Worm (Caenorhabditis elegans): Measurements from ENCODE around the gene nurf-1.

DNA sequence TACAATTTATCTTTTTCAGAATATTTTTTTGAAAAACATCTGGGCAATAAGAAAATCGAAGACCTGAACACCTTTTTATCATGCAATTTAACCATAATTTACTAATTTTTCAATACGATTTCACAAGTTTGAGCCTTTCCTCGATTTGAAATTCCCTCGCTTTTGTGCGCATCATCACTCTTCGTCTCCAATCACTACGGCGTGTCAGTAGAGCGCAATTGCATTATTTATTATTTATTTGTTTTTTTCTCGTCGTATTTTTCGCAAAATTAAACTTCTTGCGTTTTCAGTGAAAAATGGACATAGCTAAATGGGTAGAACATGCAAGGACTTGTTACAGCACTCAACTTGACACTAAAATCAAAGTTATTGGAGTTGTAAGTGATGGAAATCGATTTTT, 50.6 kb downstream of the nurf-1 start, which contains the start of gene smg-8:
- TF ChIP-seq pha-4 (tag; optimal IDR thresholded peaks at IDR 0.05) (no peak), ets-4 (tag; optimal IDR thresholded peaks at IDR 0.05) (no peak), pqm-1 (tag; optimal IDR thresholded peaks at IDR 0.05) (no peak), odd-2 (tag; optimal IDR thresholded peaks at IDR 0.05) (no peak), mec-3 (tag; optimal IDR thresholded peaks at IDR 0.05; ENCODE audit: borderline replicate concordance) (no peak), rnt-1 (tag; optimal IDR thresholded peaks at IDR 0.05) (no peak), npax-4 (tag; optimal IDR thresholded peaks at IDR 0.05) (no peak), ama-1 (optimal IDR thresholded peaks at IDR 0.05) (no peak), fkh-6 (tag; optimal IDR thresholded peaks at IDR 0.05) (no peak), ceh-19 (GFP tag; optimal IDR thresholded peaks at IDR 0.05) (no peak), fkh-10 (GFP tag; optimal IDR thresholded peaks at IDR 0.05) (no peak), dve-1 (tag; optimal IDR thresholded peaks at IDR 0.05) (peak; percentile 59), nhr-11 (tag; optimal IDR thresholded peaks at IDR 0.05) (no peak), sox-4 (tag; optimal IDR thresholded peaks at IDR 0.05) (no peak)
